Fruit fly (Drosophila melanogaster): ENCODE data around the gene CG31815.
A peak's percentile ranks its signal among the peaks of the same experiment; 100 is the strongest.

Gene CG31815

DNA sequence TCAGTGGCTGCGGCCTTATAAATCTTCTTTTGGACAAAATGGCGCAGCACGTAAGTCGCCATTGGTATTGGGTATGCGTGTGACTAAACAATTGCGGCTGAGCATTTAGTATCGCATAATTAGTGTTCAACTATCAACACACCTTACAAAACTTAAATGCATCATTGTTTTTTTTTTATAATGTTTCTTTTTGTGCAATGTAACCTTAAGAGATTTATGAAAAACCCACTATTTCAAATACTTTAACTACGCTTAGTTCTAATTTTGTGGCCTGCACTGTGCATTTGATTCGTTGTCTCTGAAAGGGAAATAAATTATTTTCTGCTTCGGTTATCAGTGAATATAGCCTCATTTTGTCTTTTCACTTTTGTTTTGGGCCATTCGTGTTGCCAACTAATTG, 38.3 kb downstream of the CG31815 start (continued):
- peak; percentile 59; the same call in 2 of the 3 replicates for TF ChIP-seq ken (GFP tag; IDR thresholded peaks at IDR 0.05)
- TF ChIP-seq CG10543 (GFP tag; optimal IDR thresholded peaks at IDR 0.05), result no peak
- peak; percentile 11 for TF ChIP-seq cato (GFP tag; optimal IDR thresholded peaks at IDR 0.05; ENCODE audit: borderline replicate concordance)
- TF ChIP-seq phol (tag; optimal IDR thresholded peaks at IDR 0.05), result peak; percentile 77
- peak; percentile 66 for TF ChIP-seq Hsf (GFP tag; optimal IDR thresholded peaks at IDR 0.05)
- peak; percentile 51 for TF ChIP-seq bab2 (GFP tag; optimal IDR thresholded peaks at IDR 0.05)
- peak; percentile 46 for TF ChIP-seq Antp (GFP tag; optimal IDR thresholded peaks at IDR 0.05)
- peak; percentile 13 for TF ChIP-seq CG7928 (GFP tag; optimal IDR thresholded peaks at IDR 0.05)
- peak; percentile 9 for TF ChIP-seq Deaf1 (tag; optimal IDR thresholded peaks at IDR 0.05)
- peak; percentile 55 for TF ChIP-seq CG6254 (GFP tag; optimal IDR thresholded peaks at IDR 0.05)
- TF ChIP-seq CG16779 (GFP tag; IDR thresholded peaks at IDR 0.05), result no peak
- peak; percentile 57 for TF ChIP-seq nau (GFP tag; optimal IDR thresholded peaks at IDR 0.05)
- 0 out of 2 replicates have a peak, but pooled peaks have one; percentile 9 for TF ChIP-seq wdn (GFP tag; IDR thresholded peaks at IDR 0.05)
- peak; percentile 56 for TF ChIP-seq grau (tag; optimal IDR thresholded peaks at IDR 0.05)
- peak; percentile 3 for TF ChIP-seq slp2 (GFP tag; optimal IDR thresholded peaks at IDR 0.05)
- peak; percentile 43 for TF ChIP-seq CG8281 (tag; optimal IDR thresholded peaks at IDR 0.05)
- TF ChIP-seq stc (GFP tag; IDR thresholded peaks at IDR 0.05), result peak; percentile 71
- peak; percentile 8 for TF ChIP-seq CG6765 (GFP tag; optimal IDR thresholded peaks at IDR 0.05)
- peak; percentile 82 for TF ChIP-seq PHDP (tag; optimal IDR thresholded peaks at IDR 0.05)
- TF ChIP-seq bsh (GFP tag; optimal IDR thresholded peaks at IDR 0.05), result peak; percentile 14 to 68
- TF ChIP-seq CG34376 (GFP tag; optimal IDR thresholded peaks at IDR 0.05), result no peak
- peak; percentile 52 for TF ChIP-seq CG18619 (GFP tag; optimal IDR thresholded peaks at IDR 0.05)
- TF ChIP-seq az2 (GFP tag; optimal IDR thresholded peaks at IDR 0.05), result peak; percentile 68
- TF ChIP-seq Jarid2 (GFP tag; optimal IDR thresholded peaks at IDR 0.05), result peak; percentile 23
- TF ChIP-seq CG13775 (GFP tag; optimal IDR thresholded peaks at IDR 0.05), result peak; percentile 46
- TF ChIP-seq CG8359 (GFP tag; optimal IDR thresholded peaks at IDR 0.05; ENCODE audit: borderline replicate concordance), result peak; percentile 21
- TF ChIP-seq prd (optimal IDR thresholded peaks at IDR 0.05), result no peak
- peak; percentile 81 for TF ChIP-seq prd (GFP tag; IDR thresholded peaks at IDR 0.05)
- TF ChIP-seq CG11504 (tag; optimal IDR thresholded peaks at IDR 0.05), result peak; percentile 78
- TF ChIP-seq CG10959 (GFP tag; IDR thresholded peaks at IDR 0.05), result no peak
- TF ChIP-seq CG8089 (GFP tag; optimal IDR thresholded peaks at IDR 0.05), result peak; percentile 60
- no peak; the same call in 1 of the 2 replicates for TF ChIP-seq Atf6 (GFP tag; IDR thresholded peaks at IDR 0.05)
- TF ChIP-seq Asciz (GFP tag; optimal IDR thresholded peaks at IDR 0.05), result peak; percentile 75
- peak; percentile 75 for TF ChIP-seq ci (GFP tag; IDR thresholded peaks at IDR 0.05)
- TF ChIP-seq crp (GFP tag; optimal IDR thresholded peaks at IDR 0.05), result no peak
- no peak for TF ChIP-seq Lim3 (GFP tag; IDR thresholded peaks at IDR 0.05)
- peak; percentile 56 for TF ChIP-seq zen (tag; optimal IDR thresholded peaks at IDR 0.05)
- peak; percentile 53 for TF ChIP-seq Ada2b (GFP tag; IDR thresholded peaks at IDR 0.05)
- peak; percentile 49 for TF ChIP-seq tap (tag; optimal IDR thresholded peaks at IDR 0.05)
- no peak for TF ChIP-seq klu (GFP tag; IDR thresholded peaks at IDR 0.05)
- peak; percentile 64 for TF ChIP-seq CG30403 (GFP tag; optimal IDR thresholded peaks at IDR 0.05)
- no peak for TF ChIP-seq Doc2 (GFP tag; IDR thresholded peaks at IDR 0.05)
- TF ChIP-seq sob (GFP tag; IDR thresholded peaks at IDR 0.05), result peak; percentile 77
- peak; percentile 19 for TF ChIP-seq Atf3 (GFP tag; optimal IDR thresholded peaks at IDR 0.05)
- TF ChIP-seq pnt (GFP tag; optimal IDR thresholded peaks at IDR 0.05), result peak; percentile 34
- TF ChIP-seq CG6683 (GFP tag; optimal IDR thresholded peaks at IDR 0.05), result peak; percentile 47
- no peak for TF ChIP-seq kah (GFP tag; optimal IDR thresholded peaks at IDR 0.05)
- TF ChIP-seq gem (tag; optimal IDR thresholded peaks at IDR 0.05), result peak; percentile 83
- peak; percentile 35; the same call in 1 of the 2 replicates for TF ChIP-seq onecut (GFP tag; IDR thresholded peaks at IDR 0.05)
- peak; percentile 11 for TF ChIP-seq CG13894 (tag; optimal IDR thresholded peaks at IDR 0.05)
- TF ChIP-seq oc (tag; optimal IDR thresholded peaks at IDR 0.05), result peak; percentile 56
